In genomic region chrV:14008353-14008859, ce11 we compare ENCODE assay signal across 7 worm cellular contexts.
TF ChIP-seq lines count a peak whose summit lies in the region.

No protein-coding gene starts in this region.

TF ChIP-seq in whole organism, L1 larva, 84 proteins besides CTCF, POLR2A, EP300 and RAD21 (continues in another document):
- TF ChIP-seq ceh-63 (GFP tag; optimal IDR thresholded peaks at IDR 0.05; lab: Kevin White, UChicago) (no peak), fkh-10 (GFP tag; optimal IDR thresholded peaks at IDR 0.05; lab: Kevin White, UChicago) (no peak), sox-4 (tag; optimal IDR thresholded peaks at IDR 0.05; lab: Kevin White, UChicago) (no peak), mdl-1 (tag; optimal IDR thresholded peaks at IDR 0.05; lab: Kevin White, UChicago) (no peak), nhr-20 (tag; optimal IDR thresholded peaks at IDR 0.05; lab: Kevin White, UChicago) (peak; percentile 33), unc-98 (GFP tag; IDR thresholded peaks at IDR 0.05; lab: Robert Waterston, UW) (no peak), xbp-1 (tag; optimal IDR thresholded peaks at IDR 0.05; lab: Kevin White, UChicago) (no peak), efl-1 (optimal IDR thresholded peaks at IDR 0.05; lab: Kevin White, UChicago) (peak; percentile 4 to 9), efl-1 (GFP tag; optimal IDR thresholded peaks at IDR 0.05 in 1 of 2; lab: Kevin White, UChicago) (peak in 1 of 2 experiments; percentile 54), zag-1 (tag; optimal IDR thresholded peaks at IDR 0.05; lab: Kevin White, UChicago) (no peak), nhr-71 (tag; optimal IDR thresholded peaks at IDR 0.05; lab: Kevin White, UChicago) (peak; percentile 39), nhr-76 (tag; optimal IDR thresholded peaks at IDR 0.05; lab: Kevin White, UChicago) (no peak), mef-2 (tag; optimal IDR thresholded peaks at IDR 0.05; lab: Kevin White, UChicago) (no peak), lin-15B (tag; optimal IDR thresholded peaks at IDR 0.05; lab: Kevin White, UChicago) (no peak)

TF ChIP-seq in whole organism, L2 larva, 48 proteins besides CTCF, POLR2A, EP300 and RAD21 (continues in another document):
- TF ChIP-seq lin-13 (GFP tag; optimal IDR thresholded peaks at IDR 0.05; lab: Kevin White, UChicago): no peak
- no peak for TF ChIP-seq gmeb-1 (tag; optimal IDR thresholded peaks at IDR 0.05; lab: Kevin White, UChicago)
- peak; percentile 64 for TF ChIP-seq nhr-129 (tag; optimal IDR thresholded peaks at IDR 0.05; lab: Kevin White, UChicago)
- no peak for TF ChIP-seq alr-1 (tag; optimal IDR thresholded peaks at IDR 0.05; lab: Kevin White, UChicago)
- TF ChIP-seq unc-62 (GFP tag; optimal IDR thresholded peaks at IDR 0.05; lab: Kevin White, UChicago): no peak
- TF ChIP-seq egl-27 (tag; optimal IDR thresholded peaks at IDR 0.05; lab: Kevin White, UChicago): no peak
- no peak for TF ChIP-seq F13H6.1 (tag; optimal IDR thresholded peaks at IDR 0.05; lab: Kevin White, UChicago)
- TF ChIP-seq C34F6.9 (tag; optimal IDR thresholded peaks at IDR 0.05; lab: Kevin White, UChicago): no peak
- no peak for TF ChIP-seq dmd-4 (tag; optimal IDR thresholded peaks at IDR 0.05; lab: Kevin White, UChicago)
- no peak for TF ChIP-seq skn-1 (tag; optimal IDR thresholded peaks at IDR 0.05; lab: Kevin White, UChicago)
- no peak for TF ChIP-seq nhr-25 (tag; optimal IDR thresholded peaks at IDR 0.05; lab: Kevin White, UChicago)
- peak; percentile 18 for TF ChIP-seq ama-1 (optimal IDR thresholded peaks at IDR 0.05; lab: Kevin White, UChicago)
- no peak for TF ChIP-seq mbf-1 (tag; optimal IDR thresholded peaks at IDR 0.05; lab: Kevin White, UChicago)
- no peak for TF ChIP-seq lin-11 (tag; optimal IDR thresholded peaks at IDR 0.05; lab: Kevin White, UChicago)

TF ChIP-seq in whole organism, L3 larva, 47 proteins besides CTCF, POLR2A, EP300 and RAD21 (continues in another document):
- TF ChIP-seq ceh-16 (tag; optimal IDR thresholded peaks at IDR 0.05; lab: Kevin White, UChicago) (no peak), pqm-1 (tag; optimal IDR thresholded peaks at IDR 0.05; lab: Kevin White, UChicago) (no peak), egl-27 (tag; optimal IDR thresholded peaks at IDR 0.05; lab: Kevin White, UChicago) (no peak), lin-39 (tag; optimal IDR thresholded peaks at IDR 0.05; lab: Kevin White, UChicago) (no peak), ztf-4 (tag; optimal IDR thresholded peaks at IDR 0.05; lab: Kevin White, UChicago) (peak; percentile 24), ztf-11 (tag; optimal IDR thresholded peaks at IDR 0.05; lab: Kevin White, UChicago) (no peak), nhr-23 (tag; optimal IDR thresholded peaks at IDR 0.05; lab: Kevin White, UChicago) (peak; percentile 7), elt-2 (tag; optimal IDR thresholded peaks at IDR 0.05; lab: Kevin White, UChicago) (peak; percentile 51), nhr-43 (tag; optimal IDR thresholded peaks at IDR 0.05; lab: Kevin White, UChicago; ENCODE audit: poor library complexity, severe bottlenecking) (peak; percentile 53), unc-39 (tag; optimal IDR thresholded peaks at IDR 0.05; lab: Kevin White, UChicago) (no peak), ceh-28 (tag; optimal IDR thresholded peaks at IDR 0.05; lab: Kevin White, UChicago) (peak; percentile 38), nhr-25 (tag; optimal IDR thresholded peaks at IDR 0.05; lab: Kevin White, UChicago) (peak; percentile 71), lin-15B (tag; optimal IDR thresholded peaks at IDR 0.05; lab: Kevin White, UChicago) (no peak), nhr-76 (tag; optimal IDR thresholded peaks at IDR 0.05; lab: Kevin White, UChicago) (no peak)

TF ChIP-seq in whole organism, L4 larva, 104 proteins besides CTCF, POLR2A, EP300 and RAD21 (continues in another document):
- TF ChIP-seq nhr-76 (tag; optimal IDR thresholded peaks at IDR 0.05; lab: Kevin White, UChicago) (no peak), set-16 (GFP tag; IDR thresholded peaks at IDR 0.05; lab: Robert Waterston, UW) (no peak), dmd-8 (GFP tag; IDR thresholded peaks at IDR 0.05; lab: Robert Waterston, UW) (no peak), fos-1 (tag; optimal IDR thresholded peaks at IDR 0.05; lab: Kevin White, UChicago) (no peak), zfp-2 (tag; optimal IDR thresholded peaks at IDR 0.05; lab: Kevin White, UChicago) (no peak), daf-16 (GFP tag; optimal IDR thresholded peaks at IDR 0.05; lab: Kevin White, UChicago) (peak in 1 of 2 experiments; percentile 39), daf-16 (tag; optimal IDR thresholded peaks at IDR 0.05; lab: Kevin White, UChicago) (peak; percentile 35), nhr-102 (tag; optimal IDR thresholded peaks at IDR 0.05; lab: Kevin White, UChicago) (peak; percentile 62), egl-27 (tag; optimal IDR thresholded peaks at IDR 0.05; lab: Kevin White, UChicago) (no peak), snpc-1.2 (GFP tag; IDR thresholded peaks at IDR 0.05; lab: Robert Waterston, UW) (no peak), vab-7 (GFP tag; IDR thresholded peaks at IDR 0.05; lab: Robert Waterston, UW) (no peak), ceh-32 (tag; optimal IDR thresholded peaks at IDR 0.05; lab: Kevin White, UChicago; ENCODE audit: poor library complexity) (no peak), unc-130 (GFP tag; optimal IDR thresholded peaks at IDR 0.05; lab: Kevin White, UChicago) (peak; percentile 20), daf-19 (GFP tag; conservative IDR thresholded peaks at IDR 0.05; lab: Robert Waterston, UW) (peak; percentile 58; the same call in 1 of the 2 replicates)

TF ChIP-seq in whole organism, early embryonic, 17 proteins besides CTCF, POLR2A, EP300 and RAD21:
- TF ChIP-seq hnd-1 (tag; optimal IDR thresholded peaks at IDR 0.05; lab: Kevin White, UChicago) (no peak), B0310.2 (tag; optimal IDR thresholded peaks at IDR 0.05; lab: Kevin White, UChicago) (no peak), ama-1 (optimal IDR thresholded peaks at IDR 0.05; lab: Kevin White, UChicago) (peak; percentile 35)
TF ChIP-seq in whole organism, early embryonic: peak in this region for 1.

TF ChIP-seq in whole organism, midembryonic, 9 proteins besides CTCF, POLR2A, EP300 and RAD21:
- TF ChIP-seq T22C8.4 (GFP tag; IDR thresholded peaks at IDR 0.05; lab: Robert Waterston, UW): 0 out of 2 replicates have a peak, but pooled peaks have one; percentile 10
- no peak for TF ChIP-seq klf-2 (GFP tag; conservative IDR thresholded peaks at IDR 0.05; lab: Robert Waterston, UW)

TF ChIP-seq in whole organism, young adult, 124 proteins besides CTCF, POLR2A, EP300 and RAD21 (continues in another document):
- TF ChIP-seq Y53F4B.3 (GFP tag; IDR thresholded peaks at IDR 0.05; lab: Robert Waterston, UW): no peak
- no peak for TF ChIP-seq F39B2.1 (GFP tag; IDR thresholded peaks at IDR 0.05; lab: Robert Waterston, UW)
- TF ChIP-seq mxl-1 (tag; optimal IDR thresholded peaks at IDR 0.05; lab: Kevin White, UChicago): no peak
- TF ChIP-seq madf-6 (GFP tag; IDR thresholded peaks at IDR 0.05; lab: Robert Waterston, UW): peak; percentile 63
- no peak for TF ChIP-seq F22D6.2 (tag; optimal IDR thresholded peaks at IDR 0.05; lab: Kevin White, UChicago)
- no peak for TF ChIP-seq lag-1 (GFP tag; IDR thresholded peaks at IDR 0.05; lab: Robert Waterston, UW)
- TF ChIP-seq ZK185.1 (tag; optimal IDR thresholded peaks at IDR 0.05; lab: Kevin White, UChicago; ENCODE audit: poor library complexity, severe bottlenecking): no peak
- peak; percentile 59; the same call in 1 of the 2 replicates for TF ChIP-seq pbrm-1 (GFP tag; IDR thresholded peaks at IDR 0.05; lab: Robert Waterston, UW)
- peak; percentile 88 for TF ChIP-seq nhr-80 (tag; optimal IDR thresholded peaks at IDR 0.05; lab: Kevin White, UChicago)
- no peak for TF ChIP-seq aptf-2 (GFP tag; conservative IDR thresholded peaks at IDR 0.05; lab: Robert Waterston, UW)
- TF ChIP-seq ztf-18 (tag; optimal IDR thresholded peaks at IDR 0.05; lab: Kevin White, UChicago): peak; percentile 37
- TF ChIP-seq hmg-20 (GFP tag; IDR thresholded peaks at IDR 0.05; lab: Robert Waterston, UW): 0 out of 2 replicates have a peak, but pooled peaks have one; percentile 64
- no peak for TF ChIP-seq C06A6.2 (GFP tag; conservative IDR thresholded peaks at IDR 0.05; lab: Robert Waterston, UW)
- TF ChIP-seq nhr-120 (GFP tag; IDR thresholded peaks at IDR 0.05; lab: Robert Waterston, UW): no peak
- peak; percentile 76; the same call in 1 of the 2 replicates for TF ChIP-seq nfya-2 (GFP tag; IDR thresholded peaks at IDR 0.05; lab: Robert Waterston, UW)
- TF ChIP-seq somi-1 (GFP tag; optimal IDR thresholded peaks at IDR 0.05; lab: Kevin White, UChicago): peak; percentile 14
- TF ChIP-seq mcd-1 (GFP tag; IDR thresholded peaks at IDR 0.05; lab: Robert Waterston, UW): peak; percentile 42; the same call in 1 of the 2 replicates
- TF ChIP-seq dox-1 (GFP tag; IDR thresholded peaks at IDR 0.05; lab: Robert Waterston, UW): peak; percentile 59; the same call in 1 of the 2 replicates
- TF ChIP-seq ama-1 (optimal IDR thresholded peaks at IDR 0.05; lab: Kevin White, UChicago): no peak
- peak; percentile 32 to 69 for TF ChIP-seq ama-1 (GFP tag; optimal IDR thresholded peaks at IDR 0.05; lab: Kevin White, UChicago)
- TF ChIP-seq atf-7 (tag; optimal IDR thresholded peaks at IDR 0.05; lab: Kevin White, UChicago): peak; percentile 12
- TF ChIP-seq snpc-1.3 (tag; optimal IDR thresholded peaks at IDR 0.05; lab: Kevin White, UChicago; ENCODE audit: insufficient read depth): peak; percentile 37
- no peak for TF ChIP-seq ztf-28 (GFP tag; IDR thresholded peaks at IDR 0.05; lab: Robert Waterston, UW)
- TF ChIP-seq B0336.3 (GFP tag; IDR thresholded peaks at IDR 0.05; lab: Robert Waterston, UW): peak; percentile 48
- no peak for TF ChIP-seq B0261.1 (tag; optimal IDR thresholded peaks at IDR 0.05; lab: Kevin White, UChicago)
- TF ChIP-seq hlh-26 (GFP tag; conservative IDR thresholded peaks at IDR 0.05; lab: Robert Waterston, UW): no peak
- TF ChIP-seq cebp-2 (GFP tag; IDR thresholded peaks at IDR 0.05; lab: Robert Waterston, UW): no peak
- peak in 1 of 3 experiments; percentile 33 for TF ChIP-seq lin-35 (GFP tag; optimal IDR thresholded peaks at IDR 0.05; lab: Kevin White, UChicago)
- no peak for TF ChIP-seq F23B12.7 (tag; optimal IDR thresholded peaks at IDR 0.05; lab: Kevin White, UChicago; ENCODE audit: insufficient read depth)
- TF ChIP-seq chd-7 (tag; optimal IDR thresholded peaks at IDR 0.05; lab: Kevin White, UChicago): no peak
- peak; percentile 4 for TF ChIP-seq ztf-22 (GFP tag; optimal IDR thresholded peaks at IDR 0.05; lab: Kevin White, UChicago)
- peak; percentile 65; the same call in 1 of the 2 replicates for TF ChIP-seq Y56A3A.18 (GFP tag; IDR thresholded peaks at IDR 0.05; lab: Robert Waterston, UW)
- peak; percentile 43 for TF ChIP-seq lin-54 (GFP tag; optimal IDR thresholded peaks at IDR 0.05; lab: Kevin White, UChicago)
- TF ChIP-seq T26A5.8 (tag; optimal IDR thresholded peaks at IDR 0.05; lab: Kevin White, UChicago): peak; percentile 51
- TF ChIP-seq nhr-179 (tag; optimal IDR thresholded peaks at IDR 0.05; lab: Kevin White, UChicago): no peak
- peak; percentile 61 for TF ChIP-seq Y53G8AR.9 (GFP tag; conservative IDR thresholded peaks at IDR 0.05; lab: Robert Waterston, UW)
- no peak for TF ChIP-seq nhr-27 (tag; optimal IDR thresholded peaks at IDR 0.05; lab: Kevin White, UChicago)
